Worm (Caenorhabditis elegans) whole organism, L1 larva: ENCODE results near the gene ZK1240.6.

Experiments used
- F16B12.6 ChIP-seq: fragments of 150-350 bp; optimal IDR thresholded peaks from 2 replicates; lab custom pipeline; 2014; ENCODE audit warnings: missing biosample characterization, missing genetic modification characterization
- aha-1 ChIP-seq: fragments of 150-350 bp; optimal IDR thresholded peaks from 2 replicates; lab custom pipeline; 2014; ENCODE audit warnings: missing biosample characterization, missing genetic modification characterization
- alr-1 ChIP-seq: fragments of 200-800 bp; sonication (Bioruptor generic); optimal IDR thresholded peaks from 2 replicates; lab custom pipeline; 2018; ENCODE audit warnings: borderline replicate concordance, mild to moderate bottlenecking, missing genetic modification characterization, missing compliant biosample characterization
- blmp-1 ChIP-seq: fragments of 150-350 bp; optimal IDR thresholded peaks from 2 replicates; lab custom pipeline; 2014; ENCODE audit warnings: missing biosample characterization, missing genetic modification characterization
- ces-1 ChIP-seq: fragments of 150-350 bp; optimal IDR thresholded peaks from 2 replicates; lab custom pipeline; 2014; ENCODE audit warnings: missing biosample characterization, missing genetic modification reagents, missing genetic modification characterization
- efl-1 ChIP-seq, 4 experiments: fragments of 150-350 bp; optimal IDR thresholded peaks in 3 of 4; peaks in 1 of 4; 1 replicate in 1 of 4; 2 replicates in 3 of 4; lab custom pipeline; 2014; ENCODE audit warnings: missing biosample characterization in 2 of 4, missing genetic modification characterization in 2 of 4, missing genetic modification reagents in 2 of 4
- egl-13 ChIP-seq: sonication (generic microtip); optimal IDR thresholded peaks from 2 replicates; lab custom pipeline; 2016; ENCODE audit warnings: missing genotype, missing genetic modification reagents, missing genetic modification characterization, missing compliant biosample characterization
- elt-2 ChIP-seq: sonication (generic microtip); optimal IDR thresholded peaks from 2 replicates; lab custom pipeline; 2016; ENCODE audit warnings: missing genetic modification characterization, mild to moderate bottlenecking, inconsistent platforms, missing compliant biosample characterization, missing genetic modification reagents
- ets-5 ChIP-seq: fragments of 200-800 bp; sonication (Bioruptor generic); IDR thresholded peaks from 2 replicates; pipeline ENCODE4 v1.3.6; 2022; ENCODE audit warnings: missing genetic modification characterization, missing compliant biosample characterization
- grh-1 ChIP-seq: fragments of 200-800 bp; sonication (Bioruptor generic); IDR thresholded peaks from 2 replicates; pipeline ENCODE4 v1.3.6; 2022; ENCODE audit warnings: missing genetic modification reagents, missing genetic modification characterization, missing compliant biosample characterization
- hlh-17 ChIP-seq: fragments of 200-800 bp; sonication (Bioruptor generic); optimal IDR thresholded peaks from 2 replicates; lab custom pipeline; 2018; ENCODE audit warnings: missing genetic modification characterization, mild to moderate bottlenecking, missing compliant biosample characterization, moderate library complexity, borderline replicate concordance
- hlh-4 ChIP-seq: sonication (generic microtip); optimal IDR thresholded peaks from 2 replicates; lab custom pipeline; 2016; ENCODE audit warnings: mild to moderate bottlenecking, missing genetic modification characterization, missing compliant biosample characterization
- irx-1 ChIP-seq: sonication (generic microtip); optimal IDR thresholded peaks from 2 replicates; lab custom pipeline; 2016; ENCODE audit warnings: missing genetic modification characterization, missing compliant biosample characterization
- lin-14 ChIP-seq: fragments of 200-800 bp; sonication (Bioruptor generic); optimal IDR thresholded peaks from 2 replicates; lab custom pipeline; 2018; ENCODE audit warnings: mild to moderate bottlenecking, missing genetic modification characterization, moderate library complexity, missing compliant biosample characterization
- lin-35 ChIP-seq, 2 experiments: fragments of 150-350 bp; optimal IDR thresholded peaks; 2 replicates each; lab custom pipeline; 2014; ENCODE audit warnings: missing biosample characterization in 2 of 2, missing genetic modification characterization in 2 of 2, missing genetic modification reagents in 2 of 2
- lsy-2 ChIP-seq, 2 experiments: fragments of 150-350 bp; optimal IDR thresholded peaks; 2 replicates each; lab custom pipeline; 2014; ENCODE audit warnings: missing biosample characterization in 2 of 2, missing genetic modification characterization in 2 of 2
- mab-9 ChIP-seq: fragments of 200-800 bp; sonication (Bioruptor generic); IDR thresholded peaks from 2 replicates; pipeline ENCODE4 v1.3.6; 2022; ENCODE audit warnings: missing genetic modification reagents, missing genetic modification characterization, missing compliant biosample characterization
- mdl-1 ChIP-seq, 2 experiments: fragments of 150-350 bp; optimal IDR thresholded peaks; 2 replicates each; lab custom pipeline; 2014 to 2017; ENCODE audit warnings: missing biosample characterization in 2 of 2, missing genetic modification characterization in 2 of 2, inconsistent platforms in 1 of 2
- mep-1 ChIP-seq: fragments of 150-350 bp; optimal IDR thresholded peaks from 2 replicates; lab custom pipeline; 2014; ENCODE audit warnings: missing biosample characterization, missing genetic modification characterization
- nhr-12 ChIP-seq: sonication (generic microtip); optimal IDR thresholded peaks from 2 replicates; lab custom pipeline; 2017; ENCODE audit warnings: missing biosample characterization, missing genetic modification characterization
- nhr-19 ChIP-seq: fragments of 200-800 bp; sonication (Bioruptor generic); conservative IDR thresholded peaks from 2 replicates; pipeline ENCODE4 v1.3.6; 2022; ENCODE audit warnings: missing genetic modification characterization, missing compliant biosample characterization
- nhr-20 ChIP-seq: sonication (generic microtip); optimal IDR thresholded peaks from 2 replicates; lab custom pipeline; 2016; ENCODE audit warnings: mild to moderate bottlenecking, missing genetic modification characterization, missing compliant biosample characterization
- nhr-71 ChIP-seq: sonication (generic microtip); optimal IDR thresholded peaks from 2 replicates; lab custom pipeline; 2016; ENCODE audit warnings: mild to moderate bottlenecking, missing genetic modification characterization, moderate library complexity, missing compliant biosample characterization
- nhr-76 ChIP-seq: sonication (generic microtip); optimal IDR thresholded peaks from 2 replicates; lab custom pipeline; 2017; ENCODE audit warnings: missing biosample characterization, missing genetic modification characterization
- nhr-77 ChIP-seq: fragments of 150-350 bp; optimal IDR thresholded peaks from 2 replicates; lab custom pipeline; 2014; ENCODE audit warnings: missing biosample characterization, missing genetic modification characterization
- rnt-1 ChIP-seq: sonication (generic microtip); optimal IDR thresholded peaks from 2 replicates; lab custom pipeline; 2016; ENCODE audit warnings: mild to moderate bottlenecking, missing genetic modification characterization, moderate library complexity, missing compliant biosample characterization
- skn-1 ChIP-seq: fragments of 150-350 bp; optimal IDR thresholded peaks from 2 replicates; lab custom pipeline; 2014; ENCODE audit warnings: missing biosample characterization, missing genetic modification characterization
- snu-23 ChIP-seq: sonication (generic microtip); optimal IDR thresholded peaks from 2 replicates; lab custom pipeline; 2016; ENCODE audit warnings: missing genetic modification characterization, missing compliant biosample characterization
- tlp-1 ChIP-seq: fragments of 150-350 bp; optimal IDR thresholded peaks from 2 replicates; lab custom pipeline; 2014; ENCODE audit warnings: missing biosample characterization, missing genetic modification characterization
- unc-30 ChIP-seq: sonication (generic microtip); optimal IDR thresholded peaks from 2 replicates; lab custom pipeline; 2017; ENCODE audit warnings: missing biosample characterization, missing genetic modification characterization
- unc-62 ChIP-seq: fragments of 150-350 bp; optimal IDR thresholded peaks from 2 replicates; lab custom pipeline; 2014; ENCODE audit warnings: missing biosample characterization, missing genetic modification reagents, missing genetic modification characterization
- unc-98 ChIP-seq: fragments of 200-800 bp; sonication (Bioruptor generic); IDR thresholded peaks from 2 replicates; pipeline ENCODE4 v1.3.6; 2022; ENCODE audit warnings: missing genetic modification characterization, missing compliant biosample characterization
- vab-15 ChIP-seq: sonication (generic microtip); optimal IDR thresholded peaks from 2 replicates; lab custom pipeline; 2017; ENCODE audit warnings: missing genotype, mild to moderate bottlenecking, missing genetic modification characterization, missing compliant biosample characterization
- xbp-1 ChIP-seq: sonication (generic microtip); optimal IDR thresholded peaks from 2 replicates; lab custom pipeline; 2016; ENCODE audit warnings: missing genetic modification characterization, missing compliant biosample characterization
- ztf-4 ChIP-seq: fragments of 150-350 bp; optimal IDR thresholded peaks from 2 replicates; lab custom pipeline; 2014; ENCODE audit warnings: missing biosample characterization, missing genetic modification characterization

Gene ZK1240.6

ce11 chrII:2340974-2341373 lies 18.3 kb upstream of the ZK1240.6 start:
- TF ChIP-seq rnt-1 (peak; percentile 78), efl-1 (optimal IDR thresholded peaks at IDR 0.05; lab: Kevin White, UChicago) (peak; percentile 34 to 44), efl-1 (GFP tag; optimal IDR thresholded peaks at IDR 0.05 in 1 of 2; lab: Kevin White, UChicago) (peak; percentile 18 to 20), lin-35 (GFP tag; optimal IDR thresholded peaks at IDR 0.05; lab: Kevin White, UChicago) (peak; percentile 10 to 23), lin-14 (GFP tag; lab: Kevin White, UChicago) (peak; percentile 61), snu-23 (peak; percentile 6), lsy-2 (tag; optimal IDR thresholded peaks at IDR 0.05; lab: Kevin White, UChicago) (peak in 1 of 2 experiments; percentile 10), F16B12.6 (tag; lab: Kevin White, UChicago) (peak; percentile 4), nhr-12 (no peak), mep-1 (tag; lab: Kevin White, UChicago) (peak; percentile 35), aha-1 (tag; lab: Kevin White, UChicago) (no peak), unc-30 (tag; lab: Kevin White, UChicago) (no peak)

ce11 chrII:2336177-2336576 lies 13.5 kb upstream of the ZK1240.6 start:
- TF ChIP-seq blmp-1 (tag; lab: Kevin White, UChicago), result no peak
- TF ChIP-seq egl-13, result no peak
- no peak for TF ChIP-seq skn-1
- no peak for TF ChIP-seq xbp-1 (tag; lab: Kevin White, UChicago)
- no peak for TF ChIP-seq vab-15 (tag; lab: Kevin White, UChicago)
- no peak for TF ChIP-seq irx-1
- no peak for TF ChIP-seq hlh-17 (GFP tag; lab: Kevin White, UChicago)
- TF ChIP-seq alr-1, result no peak
- no peak for TF ChIP-seq efl-1 (optimal IDR thresholded peaks at IDR 0.05; lab: Kevin White, UChicago)
- TF ChIP-seq efl-1 (GFP tag; optimal IDR thresholded peaks at IDR 0.05 in 1 of 2; lab: Kevin White, UChicago), result no peak
- no peak for TF ChIP-seq grh-1
- no peak for TF ChIP-seq unc-62
- no peak for TF ChIP-seq hlh-4 (tag; lab: Kevin White, UChicago)
- no peak for TF ChIP-seq unc-98

DNA sequence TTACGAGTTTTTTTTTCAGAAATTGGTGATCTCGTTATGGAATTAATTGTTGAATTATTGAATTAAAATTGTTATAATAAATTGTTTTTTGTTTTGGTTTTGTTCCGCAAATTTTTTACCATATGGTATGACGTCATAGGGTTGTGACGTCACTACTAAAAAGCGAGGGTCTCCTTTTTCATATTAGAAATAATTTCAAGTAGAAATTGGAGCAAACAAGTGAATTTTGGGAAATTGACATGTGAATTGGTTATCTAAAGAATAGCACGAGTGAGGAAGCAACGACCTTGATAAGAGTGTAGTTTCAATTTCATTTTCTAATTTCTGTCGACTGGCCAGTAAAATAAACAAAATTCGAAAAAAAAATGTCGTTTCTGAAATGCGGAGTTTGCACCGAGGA lies 12.9 kb upstream of the ZK1240.6 start, which contains the start of gene F43C11.7:
Gene F43C11.7 (plus strand): TSS at position 326 of the 400 bp plus-strand sequence.
- TF ChIP-seq lin-35 (GFP tag; optimal IDR thresholded peaks at IDR 0.05; lab: Kevin White, UChicago), result peak in 1 of 2 experiments; percentile 20
- no peak for TF ChIP-seq hlh-17 (GFP tag; lab: Kevin White, UChicago)
- TF ChIP-seq nhr-20, result peak; percentile 30
- TF ChIP-seq efl-1 (optimal IDR thresholded peaks at IDR 0.05; lab: Kevin White, UChicago), result no peak
- peak in 1 of 2 experiments; percentile 71 for TF ChIP-seq efl-1 (GFP tag; optimal IDR thresholded peaks at IDR 0.05 in 1 of 2; lab: Kevin White, UChicago)
- TF ChIP-seq mab-9 (GFP tag; lab: Robert Waterston, UW), result no peak
- peak; percentile 9 for TF ChIP-seq nhr-71 (tag; lab: Kevin White, UChicago)
- TF ChIP-seq ces-1 (GFP tag; lab: Kevin White, UChicago), result no peak
- TF ChIP-seq elt-2 (tag; lab: Kevin White, UChicago), result peak; percentile 73
- TF ChIP-seq, all 84 proteins: peak for 5

DNA sequence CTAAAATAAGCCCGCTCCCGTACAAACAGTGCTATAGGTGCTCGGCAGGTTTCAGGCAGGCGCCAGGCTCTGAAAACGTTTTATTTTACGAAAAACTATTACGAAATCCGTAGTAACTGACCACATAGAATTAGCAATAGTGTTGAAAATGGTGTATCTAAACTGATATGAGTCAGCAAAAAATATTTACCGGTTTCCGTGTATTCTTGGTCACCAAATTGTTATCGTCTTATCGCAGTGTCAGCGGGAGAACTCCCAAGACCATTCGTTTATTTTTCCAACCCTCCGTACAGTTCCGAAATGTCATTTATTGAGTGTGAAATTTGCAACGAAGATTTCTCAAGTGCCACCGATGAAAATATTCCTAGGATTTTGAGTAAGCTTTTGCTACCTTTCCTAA lies 9.5 kb upstream of the ZK1240.6 start, which contains the start of gene F43C11.8:
Gene F43C11.8 (plus strand): TSS at position 301 of the 400 bp plus-strand sequence.
- TF ChIP-seq nhr-77, result no peak
- no peak for TF ChIP-seq ztf-4
- no peak for TF ChIP-seq unc-62
- TF ChIP-seq ets-5, result no peak
- no peak for TF ChIP-seq egl-13
- no peak for TF ChIP-seq vab-15 (tag; lab: Kevin White, UChicago)
- no peak for TF ChIP-seq mep-1 (tag; lab: Kevin White, UChicago)
- no peak for TF ChIP-seq nhr-76
- no peak for TF ChIP-seq tlp-1
- no peak for TF ChIP-seq nhr-19 (GFP tag; lab: Robert Waterston, UW)
- TF ChIP-seq mdl-1 (tag; optimal IDR thresholded peaks at IDR 0.05; lab: Kevin White, UChicago), result no peak
